Worm (Caenorhabditis elegans) whole organism, early embryonic: ENCODE results near the gene H38K22.9.

ENCODE experiments used
- B0310.2 ChIP-seq: sonication (generic microtip); optimal IDR thresholded peaks from 2 replicates; lab custom pipeline; 2016; ENCODE audit warnings: mild to moderate bottlenecking, missing genetic modification characterization, missing compliant biosample characterization
- ama-1 ChIP-seq: fragments of 150-350 bp; optimal IDR thresholded peaks from 2 replicates; lab custom pipeline; 2014
- ceh-36 ChIP-seq: sonication (generic microtip); optimal IDR thresholded peaks from 2 replicates; lab custom pipeline; 2016; ENCODE audit warnings: missing genetic modification characterization, inconsistent platforms, missing compliant biosample characterization
- flt-1 ChIP-seq: fragments of 200-800 bp; sonication (Bioruptor generic); IDR thresholded peaks from 2 replicates; pipeline ENCODE4 v1.3.6; 2022; ENCODE audit warnings: missing genetic modification characterization, missing compliant biosample characterization
- hmbx-1 ChIP-seq: sonication (generic microtip); optimal IDR thresholded peaks from 2 replicates; lab custom pipeline; 2016; ENCODE audit warnings: mild to moderate bottlenecking, missing genetic modification characterization, missing compliant biosample characterization
- hmg-4 ChIP-seq: fragments of 200-800 bp; sonication (Bioruptor generic); optimal IDR thresholded peaks from 2 replicates; lab custom pipeline; 2018; ENCODE audit warnings: mild to moderate bottlenecking, missing genetic modification characterization, missing compliant biosample characterization
- pes-1 ChIP-seq: fragments of 200-800 bp; sonication (Bioruptor generic); IDR thresholded peaks from 2 replicates; pipeline ENCODE4 v1.3.6; 2022; ENCODE audit warnings: missing genetic modification reagents, missing genetic modification characterization, missing compliant biosample characterization
- scrt-1 ChIP-seq: fragments of 200-800 bp; sonication (Bioruptor generic); IDR thresholded peaks from 2 replicates; pipeline ENCODE4 v1.3.6; 2022; ENCODE audit warnings: missing genetic modification characterization, missing compliant biosample characterization
- sea-1 ChIP-seq: fragments of 200-800 bp; sonication (Bioruptor generic); conservative IDR thresholded peaks from 2 replicates; pipeline ENCODE4 v1.3.6; 2022; ENCODE audit warnings: missing genetic modification characterization, missing compliant biosample characterization
- tbx-37 ChIP-seq: fragments of 200-800 bp; sonication (Bioruptor generic); conservative IDR thresholded peaks from 2 replicates; pipeline ENCODE4 v1.3.6; 2022; ENCODE audit warnings: missing genetic modification reagents, missing genetic modification characterization, missing compliant biosample characterization

DNA sequence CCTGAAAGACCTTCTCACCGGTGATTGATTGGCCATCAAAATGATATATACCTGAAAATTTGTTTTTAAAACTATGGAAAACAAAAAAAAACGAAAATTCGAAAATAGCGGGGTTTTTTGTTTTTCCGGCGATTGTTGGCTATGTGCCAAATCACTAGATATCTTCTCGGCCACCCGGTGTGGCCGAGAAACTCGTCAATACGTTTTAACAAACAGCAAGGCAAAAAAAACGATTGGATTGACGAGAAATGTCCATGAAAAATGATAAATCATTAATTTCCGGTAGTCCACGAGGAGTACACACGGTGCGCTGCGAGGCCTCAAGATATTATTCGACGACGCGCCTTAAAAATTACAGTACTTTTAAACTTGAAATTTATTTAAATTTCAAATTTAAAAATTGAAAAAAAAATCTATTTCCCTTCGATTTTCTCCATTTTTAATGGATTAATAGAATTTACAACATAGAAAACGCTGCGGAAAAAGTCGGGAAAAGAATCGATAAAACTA, 22.9 kb upstream of the H38K22.9 start, which contains the start of gene R10E4.11:
- TF ChIP-seq ama-1 (lab: Kevin White, UChicago) (no peak), flt-1 (no peak), hmbx-1 (no peak), sea-1 (no peak), scrt-1 (GFP tag; lab: Robert Waterston, UW) (no peak), hmg-4 (GFP tag; lab: Kevin White, UChicago) (no peak), tbx-37 (GFP tag; lab: Robert Waterston, UW) (no peak), B0310.2 (tag; lab: Kevin White, UChicago) (no peak), pes-1 (GFP tag; lab: Robert Waterston, UW) (no peak), ceh-36 (tag; lab: Kevin White, UChicago) (no peak)
